Fruit fly (Drosophila melanogaster): ENCODE measurements around the gene RpL34b.
A peak's percentile ranks its signal among the peaks of the same experiment; 100 is the strongest.

Gene RpL34b

DNA sequence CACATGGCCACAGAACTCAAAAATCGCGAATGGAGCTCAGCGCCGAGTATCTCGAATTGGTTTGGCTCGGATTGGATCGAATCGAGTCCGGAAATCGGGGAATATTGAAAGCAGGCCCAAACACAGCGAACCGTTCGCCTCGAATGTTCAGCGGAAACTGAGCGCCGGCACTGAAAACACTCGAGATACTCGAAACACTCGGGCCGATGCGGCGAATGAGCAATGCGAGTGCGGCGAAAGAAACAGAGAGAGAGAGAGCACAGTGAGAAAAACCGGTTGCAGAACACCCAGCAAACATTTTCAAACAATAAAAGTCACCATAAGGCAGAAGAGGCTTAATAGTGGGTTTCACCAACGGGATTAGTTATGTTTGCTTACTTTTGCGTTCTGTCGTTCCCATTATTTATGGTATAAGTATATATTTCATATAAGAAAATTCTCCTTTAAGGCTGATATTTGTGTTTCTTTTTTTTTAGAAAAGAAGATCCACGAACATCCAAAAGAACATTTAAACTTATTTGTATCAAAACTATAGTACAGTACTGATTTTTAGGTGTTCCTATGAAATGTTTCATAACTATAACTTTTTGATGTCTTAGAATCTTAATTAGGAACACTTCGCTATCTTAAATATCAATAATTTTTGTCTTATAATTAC, 6.5 kb downstream of the RpL34b start, which contains the start of gene FER (continued):
- TF ChIP-seq CG6792 (GFP tag; optimal IDR thresholded peaks at IDR 0.05) (no peak), salr (GFP tag; optimal IDR thresholded peaks at IDR 0.05) (no peak), dac (GFP tag; optimal IDR thresholded peaks at IDR 0.05) (no peak), Sox14 (GFP tag; optimal IDR thresholded peaks at IDR 0.05) (no peak), CG10631 (GFP tag; optimal IDR thresholded peaks at IDR 0.05) (no peak), CG6163 (GFP tag; IDR thresholded peaks at IDR 0.05) (peak; percentile 71), CG6276 (GFP tag; optimal IDR thresholded peaks at IDR 0.05) (peak; percentile 8), fkh (GFP tag; optimal IDR thresholded peaks at IDR 0.05) (peak; percentile 33)

DNA sequence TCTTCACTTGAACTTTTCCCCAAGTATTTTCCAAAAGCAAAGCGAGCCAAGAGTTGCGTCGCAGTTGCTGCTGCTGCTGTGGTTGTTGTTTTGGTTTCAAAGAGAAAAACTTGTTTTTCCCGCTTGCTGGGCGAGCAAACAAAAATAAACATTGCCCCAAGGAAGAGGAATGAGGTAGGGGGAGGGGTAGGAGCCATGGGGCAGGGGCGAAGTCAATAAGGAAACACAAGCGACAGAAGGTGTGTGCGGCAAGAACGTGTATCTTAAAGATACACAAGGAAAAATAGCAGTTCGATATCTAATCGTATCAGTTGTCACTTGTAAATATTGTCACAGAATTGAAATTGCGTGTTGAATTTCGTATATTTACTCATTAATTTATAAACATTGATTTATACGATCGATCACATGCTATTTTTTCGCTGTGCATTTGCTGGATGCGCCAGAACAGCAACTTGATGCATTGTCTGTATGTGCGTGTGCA, 7.4 kb downstream of the RpL34b start:
- peak; percentile 95 for TF ChIP-seq CG11762 (GFP tag; optimal IDR thresholded peaks at IDR 0.05; ENCODE audit: insufficient read depth)
- peak; percentile 98 for TF ChIP-seq CG6163 (GFP tag; IDR thresholded peaks at IDR 0.05)
- TF ChIP-seq OdsH (GFP tag; optimal IDR thresholded peaks at IDR 0.05), result peak; percentile 95
- TF ChIP-seq CG3032 (tag; optimal IDR thresholded peaks at IDR 0.05), result peak; percentile 98
- peak; percentile 93 for TF ChIP-seq net (GFP tag; optimal IDR thresholded peaks at IDR 0.05)
- peak; percentile 95 for TF ChIP-seq Gug (GFP tag; IDR thresholded peaks at IDR 0.05)
- peak; percentile 94 for TF ChIP-seq Met (GFP tag; optimal IDR thresholded peaks at IDR 0.05)
- TF ChIP-seq topi (GFP tag; optimal IDR thresholded peaks at IDR 0.05), result peak; percentile 92
- TF ChIP-seq Lpt (GFP tag; optimal IDR thresholded peaks at IDR 0.05), result peak; percentile 96
- TF ChIP-seq CG1621 (tag; optimal IDR thresholded peaks at IDR 0.05), result peak; percentile 96
- TF ChIP-seq CG9139 (GFP tag; optimal IDR thresholded peaks at IDR 0.05), result peak; percentile 94
- TF ChIP-seq CG8119 (GFP tag; IDR thresholded peaks at IDR 0.05), result peak; percentile 95
- TF ChIP-seq Hr38 (GFP tag; optimal IDR thresholded peaks at IDR 0.05), result no peak
- TF ChIP-seq CG7368 (GFP tag; optimal IDR thresholded peaks at IDR 0.05), result peak; percentile 93
- TF ChIP-seq salr (GFP tag; optimal IDR thresholded peaks at IDR 0.05), result peak; percentile 95 to 96
- peak; percentile 96 for TF ChIP-seq CG15336 (GFP tag; IDR thresholded peaks at IDR 0.05)
- peak; percentile 78 for TF ChIP-seq CG11902 (GFP tag; optimal IDR thresholded peaks at IDR 0.05)
- TF ChIP-seq CG8319 (GFP tag; optimal IDR thresholded peaks at IDR 0.05), result peak; percentile 93
- TF ChIP-seq Hr4 (GFP tag; optimal IDR thresholded peaks at IDR 0.05), result peak; percentile 86
- TF ChIP-seq Hr39 (GFP tag; optimal IDR thresholded peaks at IDR 0.05), result peak; percentile 91
- peak; percentile 92 for TF ChIP-seq CG16779 (tag; optimal IDR thresholded peaks at IDR 0.05)
- peak; percentile 86 for TF ChIP-seq CG4318 (GFP tag; optimal IDR thresholded peaks at IDR 0.05)
- peak; percentile 94 for TF ChIP-seq Eip75B (GFP tag; optimal IDR thresholded peaks at IDR 0.05)
- TF ChIP-seq CG11294 (GFP tag; IDR thresholded peaks at IDR 0.05), result peak; percentile 83
- peak; percentile 97 for TF ChIP-seq CG6808 (GFP tag; optimal IDR thresholded peaks at IDR 0.05)
- TF ChIP-seq Eip78C (GFP tag), result peak; percentile 98
- peak; percentile 91 for TF ChIP-seq cyc (GFP tag; optimal IDR thresholded peaks at IDR 0.05)
- peak; percentile 94 for TF ChIP-seq esn (GFP tag; optimal IDR thresholded peaks at IDR 0.05)
- peak; percentile 89 for TF ChIP-seq CG34406 (GFP tag; optimal IDR thresholded peaks at IDR 0.05)
- peak; percentile 95 for TF ChIP-seq CG32006 (GFP tag; optimal IDR thresholded peaks at IDR 0.05)
- peak; percentile 98 for TF ChIP-seq CG3919 (GFP tag; optimal IDR thresholded peaks at IDR 0.05)
- peak; percentile 97 to 98 for TF ChIP-seq ss (GFP tag; optimal IDR thresholded peaks at IDR 0.05)
- TF ChIP-seq lz (GFP tag; optimal IDR thresholded peaks at IDR 0.05), result peak; percentile 91
- TF ChIP-seq CG6792 (GFP tag; optimal IDR thresholded peaks at IDR 0.05), result peak; percentile 94
- peak; percentile 91 for TF ChIP-seq Smox (GFP tag; optimal IDR thresholded peaks at IDR 0.05)
- peak; percentile 91 for TF ChIP-seq CG8632 (GFP tag; optimal IDR thresholded peaks at IDR 0.05)
- TF ChIP-seq eg (GFP tag; IDR thresholded peaks at IDR 0.05), result peak; percentile 95
- peak; percentile 97 for TF ChIP-seq Sox14 (GFP tag; optimal IDR thresholded peaks at IDR 0.05)
- TF ChIP-seq CG31627 (GFP tag; optimal IDR thresholded peaks at IDR 0.05), result peak; percentile 91
- TF ChIP-seq CG6276 (GFP tag; optimal IDR thresholded peaks at IDR 0.05), result peak; percentile 96
- peak; percentile 70 for TF ChIP-seq Eip93F (GFP tag; optimal IDR thresholded peaks at IDR 0.05)
- TF ChIP-seq achi (GFP tag; optimal IDR thresholded peaks at IDR 0.05), result peak; percentile 95
- peak; percentile 93 for TF ChIP-seq fkh (GFP tag; optimal IDR thresholded peaks at IDR 0.05)
- TF ChIP-seq Ets96B (tag; optimal IDR thresholded peaks at IDR 0.05), result peak; percentile 98
- peak; percentile 96 for TF ChIP-seq dsx (GFP tag; optimal IDR thresholded peaks at IDR 0.05; ENCODE audit: poor library complexity, severe bottlenecking)
- peak; percentile 96 for TF ChIP-seq spab (GFP tag; optimal IDR thresholded peaks at IDR 0.05)
